Fruit fly (Drosophila melanogaster) whole organism, embryonic: ENCODE data around the gene CG13623.

Experiments
- Awh ChIP-seq: fragments of 200-800 bp; sonication (Bioruptor generic); IDR thresholded peaks from 2 replicates; pipeline ENCODE4, ENCODE4 v1.3.6; 2022; ENCODE audit warnings: missing biosample characterization, missing genetic modification characterization
- B-H2 ChIP-seq: fragments of 200-800 bp; sonication (Bioruptor generic); optimal IDR thresholded peaks from 2 replicates; lab custom pipeline; 2018; ENCODE audit warnings: missing biosample characterization, mild to moderate bottlenecking, missing genetic modification characterization
- Blimp-1 ChIP-seq: fragments of 200-800 bp; sonication (Bioruptor generic); optimal IDR thresholded peaks from 3 replicates; lab custom pipeline; 2018; ENCODE audit warnings: missing biosample characterization, missing genetic modification characterization, mild to moderate bottlenecking, moderate library complexity, missing genetic modification reagents
- CG10147 ChIP-seq: fragments of 200-800 bp; sonication (Bioruptor generic); optimal IDR thresholded peaks from 2 replicates; lab custom pipeline; 2019; ENCODE audit warnings: missing biosample characterization, mild to moderate bottlenecking, missing genetic modification characterization, moderate library complexity
- CG12744 ChIP-seq: fragments of 200-800 bp; sonication (Bioruptor generic); optimal IDR thresholded peaks from 2 replicates; lab custom pipeline; 2016; ENCODE audit warnings: missing biosample characterization, missing genetic modification characterization
- CG12769 ChIP-seq: fragments of 200-800 bp; sonication (Bioruptor generic); optimal IDR thresholded peaks from 2 replicates; lab custom pipeline; 2019; ENCODE audit warnings: missing biosample characterization, mild to moderate bottlenecking, missing genetic modification characterization, moderate library complexity
- CG13894 ChIP-seq: fragments of 200-800 bp; sonication (Bioruptor generic); optimal IDR thresholded peaks from 3 replicates; lab custom pipeline; 2018; ENCODE audit warnings: missing biosample characterization, mild to moderate bottlenecking, missing genetic modification characterization, moderate library complexity
- CG15269 ChIP-seq: fragments of 200-800 bp; sonication (Bioruptor generic); optimal IDR thresholded peaks from 2 replicates; lab custom pipeline; 2018; ENCODE audit warnings: missing biosample characterization, mild to moderate bottlenecking, missing genetic modification characterization, moderate library complexity
- CG34376 ChIP-seq: fragments of 200-800 bp; sonication (Bioruptor generic); optimal IDR thresholded peaks from 2 replicates; lab custom pipeline; 2018; ENCODE audit warnings: missing biosample characterization, mild to moderate bottlenecking, missing genetic modification characterization
- CG4360 ChIP-seq: fragments of 200-800 bp; sonication (Bioruptor generic); IDR thresholded peaks from 2 replicates; pipeline ENCODE4 v1.3.6; 2022; ENCODE audit warnings: missing biosample characterization, missing genetic modification characterization
- CG6254 ChIP-seq: fragments of 200-800 bp; sonication (Bioruptor generic); optimal IDR thresholded peaks from 3 replicates; lab custom pipeline; 2017; ENCODE audit warnings: mild to moderate bottlenecking, missing biosample characterization, missing genetic modification reagents, missing genetic modification characterization
- CG7357 ChIP-seq: fragments of 200-800 bp; sonication (Bioruptor generic); IDR thresholded peaks from 3 replicates; pipeline ENCODE4 v1.3.6; 2022; ENCODE audit warnings: missing biosample characterization, missing genetic modification characterization
- CG7372 ChIP-seq: fragments of 200-800 bp; sonication (Bioruptor generic); IDR thresholded peaks from 2 replicates; pipeline ENCODE4 v1.3.6; 2022; ENCODE audit warnings: missing biosample characterization, missing genetic modification characterization
- CG7556 ChIP-seq: fragments of 200-800 bp; sonication (Bioruptor generic); optimal IDR thresholded peaks from 2 replicates; lab custom pipeline; 2017; ENCODE audit warnings: missing biosample characterization, mild to moderate bottlenecking, missing genetic modification characterization
- CG9609 ChIP-seq: fragments of 200-800 bp; sonication (Bioruptor generic); optimal IDR thresholded peaks from 3 replicates; lab custom pipeline; 2016; ENCODE audit warnings: missing biosample characterization, missing genetic modification characterization
- CG9797 ChIP-seq: fragments of 200-800 bp; sonication (Bioruptor generic); optimal IDR thresholded peaks from 3 replicates; lab custom pipeline; 2018; ENCODE audit warnings: missing biosample characterization, mild to moderate bottlenecking, missing genetic modification characterization
- CHES-1-like ChIP-seq: fragments of 200-800 bp; sonication (Bioruptor generic); optimal IDR thresholded peaks from 2 replicates; lab custom pipeline; 2016; ENCODE audit warnings: missing biosample characterization, missing genetic modification characterization
- CrebB ChIP-seq: fragments of 200-800 bp; sonication (Bioruptor generic); optimal IDR thresholded peaks from 3 replicates; lab custom pipeline; 2018; ENCODE audit warnings: missing biosample characterization, mild to moderate bottlenecking, missing genetic modification characterization
- D19A ChIP-seq: fragments of 200-800 bp; optimal IDR thresholded peaks from 3 replicates; lab custom pipeline; 2019; ENCODE audit warnings: missing biosample characterization, mild to moderate bottlenecking, missing genetic modification characterization, moderate library complexity
- Deaf1 ChIP-seq: fragments of 200-800 bp; optimal IDR thresholded peaks from 3 replicates; lab custom pipeline; 2019; ENCODE audit warnings: missing biosample characterization, mild to moderate bottlenecking, missing genetic modification characterization, moderate library complexity
- Lhr ChIP-seq: fragments of 200-800 bp; sonication (Bioruptor generic); optimal IDR thresholded peaks from 3 replicates; lab custom pipeline; 2017; ENCODE audit warnings: mild to moderate bottlenecking, missing biosample characterization, missing genetic modification reagents, missing genetic modification characterization
- Med ChIP-seq: fragments of 200-800 bp; sonication (Bioruptor generic); peaks from one replicate; lab custom pipeline; 2016; ENCODE audit warnings: missing biosample characterization, missing genetic modification characterization, mild to moderate bottlenecking, inconsistent platforms, moderate library complexity
- Mrtf ChIP-seq: fragments of 200-800 bp; sonication (Bioruptor generic); IDR thresholded peaks from 3 replicates; pipeline ENCODE4 v1.3.6; 2022; ENCODE audit warnings: missing biosample characterization, missing genetic modification characterization
- Pdp1 ChIP-seq, 2 experiments: fragments of 200-800 bp; sonication (Bioruptor generic); optimal IDR thresholded peaks; 3 replicates each; lab custom pipeline; 2016; ENCODE audit warnings: missing biosample characterization in 2 of 2, missing genetic modification characterization in 2 of 2, mild to moderate bottlenecking in 1 of 2, moderate library complexity in 1 of 2
- Rfx ChIP-seq: fragments of 200-800 bp; sonication (Bioruptor generic); IDR thresholded peaks from 2 replicates; pipeline ENCODE4 v1.3.6; 2022; ENCODE audit warnings: missing biosample characterization, missing genetic modification characterization
- Stat92E ChIP-seq, 3 experiments: fragments of >200 bp in 2 of 3; fragments of 200-800 bp in 1 of 3; sonication (Bioruptor generic) in 1 of 3; optimal IDR thresholded peaks; 2 replicates each; lab custom pipeline; 2017 to 2019; ENCODE audit warnings: missing biosample characterization in 3 of 3, missing genetic modification characterization in 3 of 3, mild to moderate bottlenecking in 1 of 3, moderate library complexity in 1 of 3
- Trl ChIP-seq, 3 experiments: fragments of >200 bp in 2 of 3; fragments of 200-800 bp in 1 of 3; sonication (Bioruptor generic) in 1 of 3; optimal IDR thresholded peaks; 2 replicates in 1 of 3; 3 replicates in 2 of 3; lab custom pipeline; 2016 to 2017; ENCODE audit warnings: missing biosample characterization in 1 of 3, missing genetic modification characterization in 1 of 3
- Vsx1 ChIP-seq: fragments of 200-800 bp; sonication (Bioruptor generic); optimal IDR thresholded peaks from 2 replicates; lab custom pipeline; 2017; ENCODE audit warnings: missing biosample characterization, mild to moderate bottlenecking, missing genetic modification characterization, missing genetic modification reagents
- Xrp1 ChIP-seq: fragments of 200-800 bp; sonication (Bioruptor generic); IDR thresholded peaks from 2 replicates; pipeline ENCODE4 v1.3.6; 2022; ENCODE audit warnings: missing biosample characterization, missing genetic modification characterization
- abd-A ChIP-seq: fragments of 200-800 bp; sonication (Bioruptor generic); optimal IDR thresholded peaks from 3 replicates; lab custom pipeline; 2019; ENCODE audit warnings: missing biosample characterization, mild to moderate bottlenecking, missing genetic modification characterization, moderate library complexity
- ap ChIP-seq: fragments of 200-800 bp; sonication (Bioruptor generic); IDR thresholded peaks from 2 replicates; pipeline ENCODE4 v1.3.6; 2022; ENCODE audit warnings: missing biosample characterization, missing genetic modification characterization
- chinmo ChIP-seq: fragments of 200-800 bp; sonication (Bioruptor generic); IDR thresholded peaks from 4 replicates; pipeline ENCODE4 v1.3.6; 2022; ENCODE audit warnings: missing biosample characterization, missing genetic modification characterization; ENCODE audit not compliant: partially characterized antibody
- crol ChIP-seq: fragments of 200-800 bp; sonication (Bioruptor generic); IDR thresholded peaks from 2 replicates; pipeline ENCODE4 v1.3.6; 2022; ENCODE audit warnings: missing biosample characterization, missing genetic modification characterization
- exex ChIP-seq: fragments of 200-800 bp; sonication (Bioruptor generic); optimal IDR thresholded peaks from 4 replicates; lab custom pipeline; 2018; ENCODE audit warnings: missing biosample characterization, mild to moderate bottlenecking, missing genetic modification characterization, moderate library complexity
- fu2 ChIP-seq: fragments of 200-800 bp; sonication (Bioruptor generic); optimal IDR thresholded peaks from 2 replicates; lab custom pipeline; 2016; ENCODE audit warnings: missing biosample characterization, missing genetic modification characterization
- lov ChIP-seq, 2 experiments: fragments of 200-800 bp in 1 of 2; fragments of >200 bp in 1 of 2; sonication (Bioruptor generic) in 1 of 2; IDR thresholded peaks in 1 of 2; optimal IDR thresholded peaks in 1 of 2; 2 replicates in 1 of 2; 3 replicates in 1 of 2; pipeline versions ENCODE4 v1.3.6 to Lab custom; 2017 to 2022; ENCODE audit warnings: missing biosample characterization in 1 of 2, missing genetic modification characterization in 1 of 2
- maf-S ChIP-seq: fragments of 200-800 bp; sonication (Bioruptor generic); optimal IDR thresholded peaks from 2 replicates; lab custom pipeline; 2016; ENCODE audit warnings: missing biosample characterization, missing genetic modification characterization
- mam ChIP-seq: fragments of 200-800 bp; sonication (Bioruptor generic); optimal IDR thresholded peaks from 3 replicates; lab custom pipeline; 2016; ENCODE audit warnings: missing biosample characterization, missing genetic modification characterization
- oc ChIP-seq: fragments of 200-800 bp; sonication (Bioruptor generic); optimal IDR thresholded peaks from 2 replicates; lab custom pipeline; 2018; ENCODE audit warnings: missing biosample characterization, mild to moderate bottlenecking, missing genetic modification characterization, moderate library complexity
- onecut ChIP-seq: fragments of 200-800 bp; sonication (Bioruptor generic); IDR thresholded peaks from 2 replicates; pipeline ENCODE4 v1.3.6; 2022; ENCODE audit warnings: missing biosample characterization, missing genetic modification characterization
- otp ChIP-seq: fragments of 200-800 bp; sonication (Bioruptor generic); IDR thresholded peaks from 3 replicates; pipeline ENCODE4, ENCODE4 v1.3.6; 2022; ENCODE audit warnings: missing biosample characterization, missing genetic modification characterization
- rib ChIP-seq: fragments of 200-800 bp; sonication (Bioruptor generic); IDR thresholded peaks from 2 replicates; pipeline ENCODE4 v1.3.6; 2022; ENCODE audit warnings: missing biosample characterization, missing genetic modification characterization
- sob ChIP-seq: fragments of 200-800 bp; sonication (Bioruptor generic); IDR thresholded peaks from 2 replicates; pipeline ENCODE4 v1.3.6; 2022; ENCODE audit warnings: missing biosample characterization, missing genetic modification characterization
- sug ChIP-seq: fragments of 200-800 bp; optimal IDR thresholded peaks from 2 replicates; lab custom pipeline; 2019; ENCODE audit warnings: missing biosample characterization, mild to moderate bottlenecking, missing genetic modification characterization, moderate library complexity
- tna ChIP-seq: fragments of 200-800 bp; sonication (Bioruptor generic); IDR thresholded peaks from 2 replicates; pipeline ENCODE4 v1.3.6; 2022; ENCODE audit warnings: missing biosample characterization, missing genetic modification characterization; ENCODE audit not compliant: partially characterized antibody

CG13623 gene

DNA sequence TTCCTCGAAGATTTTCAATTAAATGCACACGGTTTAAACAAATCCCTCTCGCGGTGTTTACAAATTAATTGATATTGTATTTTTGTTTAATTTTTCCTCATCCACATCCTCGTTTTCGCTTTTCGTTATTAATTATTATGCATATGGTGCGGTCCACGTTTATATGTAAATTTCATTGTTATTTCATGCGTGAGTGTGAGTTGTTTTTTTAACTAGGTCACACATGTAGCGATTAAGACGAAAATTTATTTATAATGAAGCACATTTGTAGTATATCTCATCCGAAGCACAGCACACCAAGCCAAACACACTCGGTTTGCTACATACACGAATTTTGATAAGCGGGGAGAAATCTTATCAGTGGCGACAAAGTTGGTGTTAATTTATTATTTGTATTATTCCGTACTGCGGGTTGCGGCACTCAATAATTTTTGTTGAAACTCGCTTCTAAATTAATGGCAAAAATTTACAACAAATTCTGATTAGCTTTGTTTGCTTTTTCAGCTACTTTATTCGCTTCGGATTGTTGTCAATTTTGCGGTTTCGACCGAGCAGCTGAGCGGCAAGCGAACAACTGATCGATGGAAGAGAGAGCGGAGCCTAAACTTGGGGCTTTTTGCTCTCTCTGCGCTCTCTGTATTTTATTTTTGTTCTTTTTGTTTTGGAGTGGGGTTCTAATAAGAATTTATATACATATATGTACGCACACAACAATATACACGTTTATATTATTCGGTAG lies 41.2 kb upstream of the CG13623 start (continued):
- TF ChIP-seq Trl (optimal IDR thresholded peaks at IDR 0.05; lab: Kevin White, UChicago), result peak; percentile 82 to 95
- TF ChIP-seq Trl (GFP tag; optimal IDR thresholded peaks at IDR 0.05; lab: Kevin White, UChicago), result no peak
- peak; percentile 41 for TF ChIP-seq CrebB (tag; lab: Kevin White, UChicago)
- 0 out of 2 replicates have a peak, but pooled peaks have one; percentile 16 for TF ChIP-seq sob (GFP tag; lab: Robert Waterston, UW)
- TF ChIP-seq rib (GFP tag; lab: Robert Waterston, UW), result peak; percentile 55; the same call in 1 of the 2 replicates
- TF ChIP-seq Deaf1 (tag; lab: Kevin White, UChicago), result peak; percentile 14
- no peak for TF ChIP-seq mam
- TF ChIP-seq Rfx (GFP tag; lab: Robert Waterston, UW), result peak; percentile 27; the same call in 1 of the 2 replicates
- TF ChIP-seq CG12744, result no peak
- peak; percentile 13; the same call in 1 of the 2 replicates for TF ChIP-seq tna (GFP tag; lab: Robert Waterston, UW)
- TF ChIP-seq CG7556 (GFP tag; lab: Kevin White, UChicago), result no peak
- no peak for TF ChIP-seq CG7357 (GFP tag; lab: Robert Waterston, UW)
- no peak for TF ChIP-seq oc
- TF ChIP-seq Lhr (GFP tag; lab: Kevin White, UChicago), result no peak
- no peak for TF ChIP-seq maf-S (GFP tag; lab: Kevin White, UChicago)
- TF ChIP-seq fu2 (GFP tag; lab: Kevin White, UChicago), result no peak
- TF ChIP-seq CG9797 (GFP tag; lab: Kevin White, UChicago), result no peak
- peak; percentile 20; the same call in 1 of the 2 replicates for TF ChIP-seq Xrp1 (GFP tag; lab: Robert Waterston, UW)
- peak; percentile 36; the same call in 1 of the 2 replicates for TF ChIP-seq CG4360 (GFP tag; lab: Robert Waterston, UW)
- no peak for TF ChIP-seq CG6254
- TF ChIP-seq CG34376 (GFP tag; lab: Kevin White, UChicago), result peak; percentile 89
- TF ChIP-seq CHES-1-like (GFP tag; lab: Kevin White, UChicago), result no peak
- TF ChIP-seq Blimp-1 (GFP tag; lab: Kevin White, UChicago), result peak; percentile 52
- TF ChIP-seq ap (GFP tag; lab: Robert Waterston, UW), result no peak

DNA sequence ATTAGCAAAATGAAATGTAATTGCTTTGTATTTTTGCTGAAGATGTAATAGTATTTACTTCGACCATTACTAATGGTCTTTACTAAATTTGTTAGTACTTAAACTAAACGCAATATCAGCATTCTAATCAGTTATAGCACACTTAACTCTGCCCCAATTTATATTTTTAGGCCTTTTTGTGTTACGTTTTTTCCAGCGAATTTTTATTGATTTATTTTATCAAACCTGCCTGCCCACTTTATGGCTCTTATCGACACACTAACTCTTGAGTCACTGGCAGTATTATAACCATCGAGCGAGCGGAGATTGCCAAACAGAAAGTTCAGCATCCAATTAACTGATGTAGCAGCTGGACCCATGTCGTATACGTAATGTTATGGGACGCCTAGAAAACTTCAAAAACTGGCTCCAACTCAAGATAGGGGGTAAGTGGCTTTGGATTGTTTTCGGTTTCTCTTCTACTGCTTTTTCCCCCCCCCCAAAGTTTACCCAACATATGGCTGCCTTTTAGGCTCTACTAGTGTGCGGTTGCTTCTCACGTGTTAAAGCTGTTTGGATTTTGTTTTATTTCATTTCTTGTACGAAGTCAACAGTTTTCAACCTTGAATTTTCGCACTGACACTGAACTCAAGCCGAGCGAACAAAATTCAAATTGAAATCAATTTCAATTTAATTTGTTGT lies 39.5 kb upstream of the CG13623 start:
- no peak for TF ChIP-seq Mrtf (GFP tag; lab: Robert Waterston, UW)
- peak; percentile 7 for TF ChIP-seq CG10147 (GFP tag; lab: Kevin White, UChicago)
- TF ChIP-seq D19A (tag; lab: Kevin White, UChicago), result no peak
- no peak for TF ChIP-seq lov (optimal IDR thresholded peaks at IDR 0.05; lab: Kevin White, UChicago)
- TF ChIP-seq lov (GFP tag; IDR thresholded peaks at IDR 0.05; lab: Robert Waterston, UW), result peak; percentile 14; the same call in 1 of the 3 replicates
- peak; percentile 82 for TF ChIP-seq CG12769 (tag; lab: Kevin White, UChicago)
- TF ChIP-seq Pdp1 (GFP tag; optimal IDR thresholded peaks at IDR 0.05; lab: Kevin White, UChicago), result peak in 1 of 2 experiments; percentile 78
- TF ChIP-seq Med (GFP tag; lab: Kevin White, UChicago), result peak; percentile 52
- TF ChIP-seq oc, result peak; percentile 63
- TF ChIP-seq exex (tag; lab: Kevin White, UChicago), result peak; percentile 44
- peak; percentile 68 for TF ChIP-seq abd-A (tag; lab: Kevin White, UChicago)
- peak; percentile 51 for TF ChIP-seq onecut (GFP tag; lab: Robert Waterston, UW)
- 0 out of 2 replicates have a peak, but pooled peaks have one; percentile 36 for TF ChIP-seq CG7372 (GFP tag; lab: Robert Waterston, UW)
- no peak for TF ChIP-seq Stat92E (GFP tag; optimal IDR thresholded peaks at IDR 0.05; lab: Kevin White, UChicago)
- peak; percentile 70 for TF ChIP-seq crol (GFP tag; lab: Robert Waterston, UW)
- peak; percentile 75 for TF ChIP-seq Awh (GFP tag; lab: Robert Waterston, UW)
- TF ChIP-seq otp (GFP tag; lab: Robert Waterston, UW), result 0 out of 3 replicates have a peak, but pooled peaks have one; percentile 26
- TF ChIP-seq Vsx1 (GFP tag; lab: Kevin White, UChicago), result peak; percentile 1
- TF ChIP-seq CG9609 (GFP tag; lab: Kevin White, UChicago), result no peak
- TF ChIP-seq B-H2 (GFP tag; lab: Kevin White, UChicago), result peak; percentile 19
- TF ChIP-seq CG13894 (tag; lab: Kevin White, UChicago), result peak; percentile 81
- TF ChIP-seq sug (tag; lab: Kevin White, UChicago), result peak; percentile 46
- TF ChIP-seq chinmo (GFP tag; lab: Robert Waterston, UW), result peak; percentile 7; the same call in 1 of the 4 replicates
- peak; percentile 17 for TF ChIP-seq Blimp-1 (GFP tag; lab: Kevin White, UChicago)
- TF ChIP-seq CG6254, result peak; percentile 7
- peak; percentile 41 for TF ChIP-seq CG15269 (tag; lab: Kevin White, UChicago)
